Worm (Caenorhabditis elegans): Measurements from ENCODE around the gene B0001.3.

DNA sequence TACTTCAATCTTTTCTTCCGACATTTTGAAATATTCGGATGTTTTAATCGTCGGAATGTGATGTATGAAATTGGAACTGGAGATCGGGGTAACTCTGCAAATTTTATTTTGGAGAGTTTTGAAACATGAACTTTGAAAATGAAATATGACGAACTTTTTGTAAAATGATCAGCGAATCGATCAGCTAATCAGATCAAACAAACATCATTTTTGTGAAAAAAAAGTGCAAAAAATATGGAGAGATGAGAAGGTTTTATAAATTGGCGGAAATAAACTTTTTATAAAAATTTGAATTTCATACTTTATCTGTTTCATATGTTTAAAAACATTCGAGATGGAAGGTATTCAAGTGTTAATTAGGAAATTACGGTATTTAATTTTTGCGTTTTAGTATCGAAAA, 34.1 kb downstream of the B0001.3 start, which contains the start of gene dlc-2:
- TF ChIP-seq ama-1 (optimal IDR thresholded peaks at IDR 0.05), result no peak
- TF ChIP-seq ets-7 (tag; optimal IDR thresholded peaks at IDR 0.05), result no peak
- TF ChIP-seq hmg-4 (GFP tag; optimal IDR thresholded peaks at IDR 0.05), result no peak
- TF ChIP-seq hmbx-1 (tag; optimal IDR thresholded peaks at IDR 0.05), result no peak
- no peak for TF ChIP-seq tbx-37 (GFP tag; conservative IDR thresholded peaks at IDR 0.05)
- TF ChIP-seq flt-1 (GFP tag; IDR thresholded peaks at IDR 0.05), result no peak
- no peak for TF ChIP-seq scrt-1 (GFP tag; IDR thresholded peaks at IDR 0.05)
- no peak for TF ChIP-seq F13C5.2 (tag; optimal IDR thresholded peaks at IDR 0.05)
- TF ChIP-seq ceh-36 (tag; optimal IDR thresholded peaks at IDR 0.05), result no peak

Measured in whole organism, early embryonic.